Fruit fly (Drosophila melanogaster) whole organism, prepupa: ENCODE data around the gene CG42264.

ENCODE experiments used
- CG11762 ChIP-seq: fragments of 200-800 bp; sonication (Bioruptor generic); optimal IDR thresholded peaks from 3 replicates; lab custom pipeline; 2016; ENCODE audit warnings: missing biosample characterization, missing genetic modification characterization; ENCODE audit not compliant: insufficient read depth
- CG4318 ChIP-seq: fragments of 200-800 bp; sonication (Bioruptor generic); optimal IDR thresholded peaks from 3 replicates; lab custom pipeline; 2017; ENCODE audit warnings: missing biosample characterization, mild to moderate bottlenecking, missing genetic modification characterization
- CG6808 ChIP-seq: fragments of 200-800 bp; sonication (Bioruptor generic); optimal IDR thresholded peaks from 3 replicates; lab custom pipeline; 2017; ENCODE audit warnings: missing biosample characterization, missing genetic modification characterization, mild to moderate bottlenecking, moderate library complexity, missing genetic modification reagents
- CG8632 ChIP-seq: fragments of 200-800 bp; sonication (Bioruptor generic); optimal IDR thresholded peaks from 3 replicates; lab custom pipeline; 2016; ENCODE audit warnings: missing biosample characterization, missing genetic modification characterization
- Eip75B ChIP-seq: fragments of 200-800 bp; sonication (Bioruptor generic); optimal IDR thresholded peaks from 3 replicates; lab custom pipeline; 2016; ENCODE audit warnings: missing biosample characterization, missing genetic modification characterization
- Eip78C ChIP-seq: fragments of 200-800 bp; sonication (Bioruptor generic); peaks from one replicate; lab custom pipeline; 2016; ENCODE audit warnings: missing biosample characterization, missing genetic modification characterization
- Hr4 ChIP-seq: fragments of 200-800 bp; sonication (Bioruptor generic); optimal IDR thresholded peaks from 3 replicates; lab custom pipeline; 2016; ENCODE audit warnings: missing biosample characterization, missing genetic modification characterization
- Met ChIP-seq: fragments of 200-800 bp; sonication (Bioruptor generic); optimal IDR thresholded peaks from 3 replicates; lab custom pipeline; 2016; ENCODE audit warnings: missing biosample characterization, missing genetic modification characterization
- OdsH ChIP-seq: fragments of 200-800 bp; sonication (Bioruptor generic); optimal IDR thresholded peaks from 3 replicates; lab custom pipeline; 2016; ENCODE audit warnings: missing biosample characterization, missing genetic modification characterization
- pdm3 ChIP-seq: fragments of 200-800 bp; sonication (Bioruptor generic); optimal IDR thresholded peaks from 3 replicates; lab custom pipeline; 2016; ENCODE audit warnings: missing biosample characterization, missing genetic modification characterization
- spab ChIP-seq: fragments of 200-800 bp; sonication (Bioruptor generic); optimal IDR thresholded peaks from 2 replicates; lab custom pipeline; 2017; ENCODE audit warnings: missing biosample characterization, mild to moderate bottlenecking, missing genetic modification characterization, missing genetic modification reagents

- TF ChIP-seq CG11762 (no peak), CG4318 (GFP tag; lab: Kevin White, UChicago) (no peak), spab (no peak), CG6808 (GFP tag; lab: Kevin White, UChicago) (no peak), Eip75B (GFP tag; lab: Kevin White, UChicago) (no peak), OdsH (GFP tag; lab: Kevin White, UChicago) (no peak), pdm3 (GFP tag; lab: Kevin White, UChicago) (no peak), Hr4 (GFP tag; lab: Kevin White, UChicago) (no peak), Met (GFP tag; lab: Kevin White, UChicago) (no peak), CG8632 (no peak), Eip78C (GFP tag; lab: Kevin White, UChicago) (no peak)
Observed at dm6 chrX:5732440-5732839, 44.0 kb downstream of the CG42264 start, which contains the start of gene CG15773.
